Fruit fly (Drosophila melanogaster) whole organism, embryonic: ENCODE measurements around the gene schlank.

Experiments used
- Atf6 ChIP-seq: fragments of 200-800 bp; sonication (Bioruptor generic); IDR thresholded peaks from 2 replicates; pipeline ENCODE4 v1.3.6; 2022; ENCODE audit warnings: missing biosample characterization, missing genetic modification characterization
- Bdp1 ChIP-seq: fragments of 200-800 bp; sonication (Bioruptor generic); optimal IDR thresholded peaks from 3 replicates; lab custom pipeline; 2016; ENCODE audit warnings: missing biosample characterization, missing genetic modification characterization
- Blimp-1 ChIP-seq: fragments of 200-800 bp; sonication (Bioruptor generic); optimal IDR thresholded peaks from 3 replicates; lab custom pipeline; 2018; ENCODE audit warnings: missing biosample characterization, missing genetic modification characterization, mild to moderate bottlenecking, moderate library complexity, missing genetic modification reagents
- CG10959 ChIP-seq: fragments of 200-800 bp; sonication (Bioruptor generic); IDR thresholded peaks from 2 replicates; pipeline ENCODE4 v1.3.6; 2022; ENCODE audit warnings: missing biosample characterization, missing genetic modification characterization
- CG11247 ChIP-seq: fragments of 200-800 bp; sonication (Bioruptor generic); IDR thresholded peaks from 2 replicates; pipeline ENCODE4 v1.3.6; 2022; ENCODE audit warnings: missing biosample characterization, missing genetic modification characterization
- CG11456 ChIP-seq: fragments of 200-800 bp; sonication (Bioruptor generic); IDR thresholded peaks from 3 replicates; pipeline ENCODE4 v1.3.6; 2022; ENCODE audit warnings: missing biosample characterization, missing genetic modification characterization
- CG11696 ChIP-seq: fragments of 200-800 bp; sonication (Bioruptor generic); IDR thresholded peaks from 2 replicates; pipeline ENCODE4 v1.3.6; 2022; ENCODE audit warnings: missing biosample characterization, missing genetic modification characterization
- CG13296 ChIP-seq: fragments of 200-800 bp; sonication (Bioruptor generic); optimal IDR thresholded peaks from 3 replicates; lab custom pipeline; 2018; ENCODE audit warnings: missing biosample characterization, mild to moderate bottlenecking, missing genetic modification characterization
- CG14667 ChIP-seq: fragments of 200-800 bp; sonication (Bioruptor generic); IDR thresholded peaks from 2 replicates; pipeline ENCODE4 v1.3.6; 2022; ENCODE audit warnings: missing biosample characterization, missing genetic modification characterization
- CG14965 ChIP-seq: fragments of 200-800 bp; sonication (Bioruptor generic); optimal IDR thresholded peaks from 2 replicates; lab custom pipeline; 2016; ENCODE audit warnings: missing biosample characterization, missing genetic modification characterization, borderline replicate concordance
- CG15269 ChIP-seq: fragments of 200-800 bp; sonication (Bioruptor generic); optimal IDR thresholded peaks from 2 replicates; lab custom pipeline; 2018; ENCODE audit warnings: missing biosample characterization, mild to moderate bottlenecking, missing genetic modification characterization, moderate library complexity
- CG15479 ChIP-seq: fragments of 200-800 bp; sonication (Bioruptor generic); optimal IDR thresholded peaks from 3 replicates; lab custom pipeline; 2019; ENCODE audit warnings: missing biosample characterization, mild to moderate bottlenecking, missing genetic modification characterization, moderate library complexity
- CG1602 ChIP-seq: fragments of 200-800 bp; sonication (Bioruptor generic); optimal IDR thresholded peaks from 3 replicates; lab custom pipeline; 2016; ENCODE audit warnings: missing biosample characterization, missing genetic modification characterization
- CG17829 ChIP-seq: fragments of 200-800 bp; optimal IDR thresholded peaks from 2 replicates; lab custom pipeline; 2019; ENCODE audit warnings: missing biosample characterization, mild to moderate bottlenecking, missing genetic modification characterization, moderate library complexity
- CG18599 ChIP-seq: fragments of 200-800 bp; sonication (Bioruptor generic); optimal IDR thresholded peaks from 3 replicates; lab custom pipeline; 2017; ENCODE audit warnings: missing biosample characterization, missing genetic modification characterization, mild to moderate bottlenecking, moderate library complexity, missing genetic modification reagents
- CG2129 ChIP-seq: fragments of 200-800 bp; sonication (Bioruptor generic); IDR thresholded peaks from 2 replicates; pipeline ENCODE4 v1.3.6; 2022; ENCODE audit warnings: missing biosample characterization, missing genetic modification characterization; ENCODE audit not compliant: partially characterized antibody
- CG32772 ChIP-seq: fragments of 200-800 bp; sonication (Bioruptor generic); IDR thresholded peaks from 2 replicates; pipeline ENCODE4 v1.3.6; 2022; ENCODE audit warnings: missing biosample characterization, missing genetic modification characterization
- CG3838 ChIP-seq: fragments of 200-800 bp; sonication (Bioruptor generic); optimal IDR thresholded peaks from 3 replicates; lab custom pipeline; 2016; ENCODE audit warnings: missing biosample characterization, missing genetic modification characterization
- CG3847 ChIP-seq: fragments of 200-800 bp; sonication (Bioruptor generic); IDR thresholded peaks from 2 replicates; pipeline ENCODE4 v1.3.6; 2022; ENCODE audit warnings: missing biosample characterization, missing genetic modification characterization
- CG4820 ChIP-seq: fragments of 200-800 bp; sonication (Bioruptor generic); optimal IDR thresholded peaks from 3 replicates; lab custom pipeline; 2016; ENCODE audit warnings: missing biosample characterization, missing genetic modification characterization
- CG5245 ChIP-seq: fragments of 200-800 bp; sonication (Bioruptor generic); optimal IDR thresholded peaks from 3 replicates; lab custom pipeline; 2016; ENCODE audit warnings: missing biosample characterization, missing genetic modification characterization
- CG6272 ChIP-seq: fragments of 200-800 bp; sonication (Bioruptor generic); IDR thresholded peaks from 2 replicates; pipeline ENCODE4 v1.3.6; 2022; ENCODE audit warnings: missing biosample characterization, missing genetic modification characterization
- CG6689 ChIP-seq: fragments of 200-800 bp; sonication (Bioruptor generic); IDR thresholded peaks from 2 replicates; pipeline ENCODE4 v1.3.6; 2022; ENCODE audit warnings: missing biosample characterization, missing genetic modification characterization
- CG7271 ChIP-seq: fragments of 200-800 bp; sonication (Bioruptor generic); optimal IDR thresholded peaks from 2 replicates; lab custom pipeline; 2018; ENCODE audit warnings: missing biosample characterization, mild to moderate bottlenecking, missing genetic modification characterization, moderate library complexity
- CG8281 ChIP-seq: fragments of 200-800 bp; sonication (Bioruptor generic); optimal IDR thresholded peaks from 2 replicates; lab custom pipeline; 2018; ENCODE audit warnings: missing biosample characterization, mild to moderate bottlenecking, missing genetic modification characterization, moderate library complexity
- CrebB ChIP-seq: fragments of 200-800 bp; sonication (Bioruptor generic); optimal IDR thresholded peaks from 3 replicates; lab custom pipeline; 2018; ENCODE audit warnings: missing biosample characterization, mild to moderate bottlenecking, missing genetic modification characterization
- Dad ChIP-seq: fragments of 200-800 bp; sonication (Bioruptor generic); optimal IDR thresholded peaks from 3 replicates; lab custom pipeline; 2016; ENCODE audit warnings: missing biosample characterization, missing genetic modification characterization
- Dek ChIP-seq: fragments of 200-800 bp; sonication (Bioruptor generic); optimal IDR thresholded peaks from 3 replicates; lab custom pipeline; 2019; ENCODE audit warnings: missing biosample characterization, mild to moderate bottlenecking, missing genetic modification characterization, moderate library complexity
- E2f2 ChIP-seq: fragments of 200-800 bp; sonication (Bioruptor generic); IDR thresholded peaks from 2 replicates; pipeline ENCODE4 v1.3.6; 2022; ENCODE audit warnings: missing biosample characterization, missing genetic modification characterization
- Fer2 ChIP-seq: fragments of 200-800 bp; sonication (Bioruptor generic); optimal IDR thresholded peaks from 2 replicates; lab custom pipeline; 2018; ENCODE audit warnings: missing biosample characterization, mild to moderate bottlenecking, missing genetic modification characterization, moderate library complexity
- Kr ChIP-seq: fragments of 200-800 bp; sonication (Bioruptor generic); optimal IDR thresholded peaks from 2 replicates; lab custom pipeline; 2017; ENCODE audit warnings: missing biosample characterization, mild to moderate bottlenecking, missing genetic modification characterization
- Mes4 ChIP-seq: fragments of 200-800 bp; sonication (Bioruptor generic); optimal IDR thresholded peaks from 2 replicates; lab custom pipeline; 2016; ENCODE audit warnings: missing biosample characterization, missing genetic modification characterization
- Oaz ChIP-seq: fragments of 200-800 bp; sonication (Bioruptor generic); IDR thresholded peaks from 2 replicates; pipeline ENCODE4 v1.3.6; 2022; ENCODE audit warnings: missing biosample characterization, missing genetic modification characterization
- Ptx1 ChIP-seq: fragments of 200-800 bp; sonication (Bioruptor generic); IDR thresholded peaks from 2 replicates; pipeline ENCODE4 v1.3.6; 2022; ENCODE audit warnings: missing biosample characterization, missing genetic modification characterization
- bbx ChIP-seq: fragments of 200-800 bp; sonication (Bioruptor generic); IDR thresholded peaks from 2 replicates; pipeline ENCODE4 v1.3.6; 2022; ENCODE audit warnings: missing biosample characterization, missing genetic modification characterization; ENCODE audit not compliant: partially characterized antibody
- crp ChIP-seq, 2 experiments: fragments of 200-800 bp; sonication (Bioruptor generic); optimal IDR thresholded peaks; 2 replicates in 1 of 2; 3 replicates in 1 of 2; lab custom pipeline; 2017; ENCODE audit warnings: missing biosample characterization in 2 of 2, missing genetic modification characterization in 2 of 2, mild to moderate bottlenecking in 1 of 2, moderate library complexity in 1 of 2
- dan ChIP-seq: fragments of 200-800 bp; sonication (Bioruptor generic); IDR thresholded peaks from 2 replicates; pipeline ENCODE4 v1.3.6; 2022; ENCODE audit warnings: missing biosample characterization, missing genetic modification characterization
- gsb-n ChIP-seq: fragments of 200-800 bp; sonication (Bioruptor generic); optimal IDR thresholded peaks from 3 replicates; lab custom pipeline; 2018; ENCODE audit warnings: missing biosample characterization, mild to moderate bottlenecking, missing genetic modification characterization
- luna ChIP-seq: fragments of 200-800 bp; sonication (Bioruptor generic); optimal IDR thresholded peaks from 2 replicates; lab custom pipeline; 2016; ENCODE audit warnings: missing biosample characterization, missing genetic modification characterization
- nerfin-1 ChIP-seq: fragments of 200-800 bp; sonication (Bioruptor generic); optimal IDR thresholded peaks from 3 replicates; lab custom pipeline; 2019; ENCODE audit warnings: missing biosample characterization, mild to moderate bottlenecking, missing genetic modification characterization, moderate library complexity
- nmo ChIP-seq: fragments of 200-800 bp; sonication (Bioruptor generic); optimal IDR thresholded peaks from 2 replicates; lab custom pipeline; 2018; ENCODE audit warnings: missing biosample characterization, mild to moderate bottlenecking, missing genetic modification characterization, moderate library complexity
- odd ChIP-seq: fragments of 200-800 bp; sonication (Bioruptor generic); optimal IDR thresholded peaks from 2 replicates; lab custom pipeline; 2017; ENCODE audit warnings: missing biosample characterization, mild to moderate bottlenecking, missing genetic modification characterization
- rib ChIP-seq: fragments of 200-800 bp; sonication (Bioruptor generic); IDR thresholded peaks from 2 replicates; pipeline ENCODE4 v1.3.6; 2022; ENCODE audit warnings: missing biosample characterization, missing genetic modification characterization
- sens ChIP-seq: fragments of 200-800 bp; sonication (Bioruptor generic); peaks from one replicate; lab custom pipeline; 2016; ENCODE audit warnings: missing biosample characterization, missing genetic modification characterization
- sna ChIP-seq: fragments of 200-800 bp; sonication (Bioruptor generic); IDR thresholded peaks from 2 replicates; pipeline ENCODE4 v1.3.6; 2022; ENCODE audit warnings: missing biosample characterization, missing genetic modification characterization; ENCODE audit not compliant: partially characterized antibody
- ssp ChIP-seq: fragments of 200-800 bp; sonication (Bioruptor generic); IDR thresholded peaks from 2 replicates; pipeline ENCODE4 v1.3.6; 2022; ENCODE audit warnings: missing biosample characterization, missing genetic modification characterization
- tgo ChIP-seq: fragments of 200-800 bp; sonication (Bioruptor generic); IDR thresholded peaks from 3 replicates; pipeline ENCODE4 v1.3.6; 2022; ENCODE audit warnings: missing biosample characterization, missing genetic modification characterization
- tna ChIP-seq: fragments of 200-800 bp; sonication (Bioruptor generic); IDR thresholded peaks from 2 replicates; pipeline ENCODE4 v1.3.6; 2022; ENCODE audit warnings: missing biosample characterization, missing genetic modification characterization; ENCODE audit not compliant: partially characterized antibody
- usp ChIP-seq: fragments of >200 bp; optimal IDR thresholded peaks from 2 replicates; lab custom pipeline; 2017; ENCODE audit warnings: missing biosample characterization, missing genetic modification characterization
- z ChIP-seq: fragments of 200-800 bp; sonication (Bioruptor generic); IDR thresholded peaks from 3 replicates; pipeline ENCODE4 v1.3.6; 2022; ENCODE audit warnings: missing biosample characterization, missing genetic modification characterization
- zen ChIP-seq: fragments of 200-800 bp; sonication (Bioruptor generic); optimal IDR thresholded peaks from 3 replicates; lab custom pipeline; 2018; ENCODE audit warnings: missing biosample characterization, mild to moderate bottlenecking, missing genetic modification characterization, moderate library complexity

Gene schlank

dm6 chrX:6295129-6295539, 28.1 kb upstream of the schlank start, which contains the start of the genes CG15891 and CG3815 (continued):
- no peak for TF ChIP-seq Oaz (GFP tag; lab: Robert Waterston, UW)
- TF ChIP-seq CG3838 (GFP tag; lab: Kevin White, UChicago): no peak
- TF ChIP-seq CG15479 (GFP tag; lab: Kevin White, UChicago): no peak
- peak; percentile 72 for TF ChIP-seq Ptx1
- no peak for TF ChIP-seq Blimp-1 (GFP tag; lab: Kevin White, UChicago)
- TF ChIP-seq sna (GFP tag; lab: Robert Waterston, UW): no peak
- TF ChIP-seq Dad (GFP tag; lab: Kevin White, UChicago): peak; percentile 30
- peak; percentile 81 for TF ChIP-seq sens (GFP tag; lab: Kevin White, UChicago)
- TF ChIP-seq CG8281: no peak
- no peak for TF ChIP-seq Kr
- no peak for TF ChIP-seq CG1602 (GFP tag; lab: Kevin White, UChicago)
- no peak for TF ChIP-seq luna (GFP tag; lab: Kevin White, UChicago)
- no peak for TF ChIP-seq CG14667 (GFP tag; lab: Robert Waterston, UW)
- TF ChIP-seq CG3847 (GFP tag; lab: Robert Waterston, UW): peak; percentile 82
- TF ChIP-seq gsb-n (tag; lab: Kevin White, UChicago): no peak
- TF ChIP-seq Fer2: peak; percentile 41
- peak; percentile 71 for TF ChIP-seq ssp
- no peak for TF ChIP-seq CG5245
- no peak for TF ChIP-seq CG11696
- TF ChIP-seq zen (tag; lab: Kevin White, UChicago): peak; percentile 29
- no peak for TF ChIP-seq bbx
- TF ChIP-seq Dek (tag; lab: Kevin White, UChicago): peak; percentile 31
- TF ChIP-seq crp (GFP tag; optimal IDR thresholded peaks at IDR 0.05; lab: Kevin White, UChicago): peak in 1 of 2 experiments; percentile 36
- TF ChIP-seq Atf6 (GFP tag; lab: Robert Waterston, UW): peak; percentile 35; the same call in 1 of the 2 replicates
- peak; percentile 78 for TF ChIP-seq nmo
- TF ChIP-seq CG7271 (tag; lab: Kevin White, UChicago): no peak
- no peak for TF ChIP-seq CG32772 (GFP tag; lab: Robert Waterston, UW)
- TF ChIP-seq Bdp1: peak; percentile 18
- peak; percentile 39; the same call in 1 of the 3 replicates for TF ChIP-seq CG11456 (GFP tag; lab: Robert Waterston, UW)
- TF ChIP-seq CG2129: no peak
- peak; percentile 49; the same call in 1 of the 3 replicates for TF ChIP-seq tgo
- TF ChIP-seq CG6272 (GFP tag; lab: Robert Waterston, UW): peak; percentile 42; the same call in 1 of the 2 replicates
- no peak for TF ChIP-seq dan (GFP tag; lab: Robert Waterston, UW)
- TF ChIP-seq tna (GFP tag; lab: Robert Waterston, UW): no peak
- TF ChIP-seq usp (GFP tag; lab: Kevin White, UChicago): no peak
- TF ChIP-seq CG10959 (GFP tag; lab: Robert Waterston, UW): no peak
- no peak for TF ChIP-seq CrebB
- no peak; the same call in 1 of the 2 replicates for TF ChIP-seq CG6689 (GFP tag; lab: Robert Waterston, UW)
- TF ChIP-seq odd: no peak
- TF ChIP-seq CG18599 (GFP tag; lab: Kevin White, UChicago): no peak
- 0 out of 2 replicates have a peak, but pooled peaks have one; percentile 19 for TF ChIP-seq rib
- TF ChIP-seq CG11247: no peak
- TF ChIP-seq CG14965 (GFP tag; lab: Kevin White, UChicago): no peak
- no peak for TF ChIP-seq CG15269 (tag; lab: Kevin White, UChicago)
- peak; percentile 46 for TF ChIP-seq CG17829 (tag; lab: Kevin White, UChicago)
- no peak for TF ChIP-seq CG13296 (GFP tag; lab: Kevin White, UChicago)
- TF ChIP-seq CG4820: peak; percentile 10
- no peak for TF ChIP-seq Mes4 (GFP tag; lab: Kevin White, UChicago)
- TF ChIP-seq nerfin-1: peak; percentile 51
- no peak for TF ChIP-seq z (GFP tag; lab: Robert Waterston, UW)
- peak; percentile 54 for TF ChIP-seq E2f2
